Worm (Caenorhabditis elegans) whole organism, mixed stage, embryonic: ENCODE results near the gene C27C12.1.

ENCODE experiments used
- M03D4.4 ChIP-seq: sonication (generic microtip); optimal IDR thresholded peaks from 2 replicates; lab custom pipeline; 2017; ENCODE audit warnings: mild to moderate bottlenecking, missing genetic modification characterization, missing compliant biosample characterization
- bed-3 ChIP-seq: fragments of 200-800 bp; sonication (Bioruptor generic); optimal IDR thresholded peaks from 3 replicates; lab custom pipeline; 2018; ENCODE audit warnings: mild to moderate bottlenecking, missing genetic modification characterization, moderate library complexity, missing compliant biosample characterization
- blmp-1 ChIP-seq: fragments of 150-350 bp; optimal IDR thresholded peaks from 2 replicates; lab custom pipeline; 2014; ENCODE audit warnings: missing biosample characterization, missing genetic modification characterization
- ceh-39 ChIP-seq: fragments of 150-350 bp; optimal IDR thresholded peaks from 2 replicates; lab custom pipeline; 2014; ENCODE audit warnings: missing biosample characterization, missing genetic modification characterization
- ceh-43 ChIP-seq: fragments of 200-800 bp; sonication (Bioruptor generic); optimal IDR thresholded peaks from 2 replicates; lab custom pipeline; 2018; ENCODE audit warnings: mild to moderate bottlenecking, missing genetic modification characterization, moderate library complexity, missing compliant biosample characterization
- ceh-83 ChIP-seq: fragments of 200-800 bp; sonication (Bioruptor generic); optimal IDR thresholded peaks from 2 replicates; lab custom pipeline; 2018; ENCODE audit warnings: mild to moderate bottlenecking, missing genetic modification characterization, missing compliant biosample characterization
- ces-1 ChIP-seq: fragments of 150-350 bp; optimal IDR thresholded peaks from 2 replicates; lab custom pipeline; 2014; ENCODE audit warnings: missing biosample characterization, missing genetic modification reagents, missing genetic modification characterization
- cnd-1 ChIP-seq: fragments of 200-800 bp; sonication (Bioruptor generic); optimal IDR thresholded peaks from 2 replicates; lab custom pipeline; 2018; ENCODE audit warnings: mild to moderate bottlenecking, missing genetic modification characterization, missing compliant biosample characterization
- drap-1 ChIP-seq: fragments of 200-800 bp; sonication (Bioruptor generic); optimal IDR thresholded peaks from 3 replicates; lab custom pipeline; 2018; ENCODE audit warnings: mild to moderate bottlenecking, missing genetic modification characterization, missing compliant biosample characterization
- elt-1 ChIP-seq: sonication (generic microtip); optimal IDR thresholded peaks from 2 replicates; lab custom pipeline; 2017; ENCODE audit warnings: missing genetic modification characterization, mild to moderate bottlenecking, missing compliant biosample characterization, antibody characterized with exemption, moderate library complexity, borderline replicate concordance; ENCODE audit not compliant: insufficient read depth
- elt-3 ChIP-seq: fragments of 150-350 bp; optimal IDR thresholded peaks from 2 replicates; lab custom pipeline; 2014; ENCODE audit warnings: missing biosample characterization, missing genetic modification characterization
- flh-1 ChIP-seq: fragments of 200-800 bp; sonication (Bioruptor generic); optimal IDR thresholded peaks from 2 replicates; lab custom pipeline; 2018; ENCODE audit warnings: mild to moderate bottlenecking, missing genetic modification characterization, moderate library complexity, missing compliant biosample characterization
- ham-2 ChIP-seq: fragments of 200-800 bp; sonication (Bioruptor generic); optimal IDR thresholded peaks from 2 replicates; lab custom pipeline; 2018; ENCODE audit warnings: mild to moderate bottlenecking, missing genetic modification characterization, missing compliant biosample characterization
- hlh-1 ChIP-seq: fragments of 150-350 bp; optimal IDR thresholded peaks from 2 replicates; lab custom pipeline; 2014; ENCODE audit warnings: missing biosample characterization, missing genetic modification reagents, missing genetic modification characterization
- lin-13 ChIP-seq: fragments of 150-350 bp; optimal IDR thresholded peaks from 2 replicates; lab custom pipeline; 2014; ENCODE audit warnings: missing biosample characterization, missing genetic modification characterization
- lin-32 ChIP-seq: fragments of 200-800 bp; sonication (Bioruptor generic); optimal IDR thresholded peaks from 2 replicates; lab custom pipeline; 2018; ENCODE audit warnings: mild to moderate bottlenecking, missing genetic modification characterization, missing compliant biosample characterization
- lsy-2 ChIP-seq: fragments of 150-350 bp; optimal IDR thresholded peaks from 2 replicates; lab custom pipeline; 2014; ENCODE audit warnings: missing biosample characterization, missing genetic modification characterization
- mab-5 ChIP-seq: fragments of 150-350 bp; optimal IDR thresholded peaks from 2 replicates; lab custom pipeline; 2014; ENCODE audit warnings: missing biosample characterization, missing genetic modification characterization
- mep-1 ChIP-seq: fragments of 150-350 bp; optimal IDR thresholded peaks from 2 replicates; lab custom pipeline; 2017; ENCODE audit warnings: missing biosample characterization, missing genetic modification reagents, missing genetic modification characterization, inconsistent platforms
- mls-2 ChIP-seq: sonication (generic microtip); optimal IDR thresholded peaks from 2 replicates; lab custom pipeline; 2016; ENCODE audit warnings: mild to moderate bottlenecking, missing genetic modification characterization, moderate library complexity, missing compliant biosample characterization
- nhr-12 ChIP-seq: fragments of 150-350 bp; optimal IDR thresholded peaks from 2 replicates; lab custom pipeline; 2014; ENCODE audit warnings: missing biosample characterization, missing genetic modification characterization
- nhr-2 ChIP-seq: fragments of 150-350 bp; optimal IDR thresholded peaks from 2 replicates; lab custom pipeline; 2014; ENCODE audit warnings: missing biosample characterization, missing genetic modification characterization
- nhr-237 ChIP-seq: fragments of 150-350 bp; optimal IDR thresholded peaks from 2 replicates; lab custom pipeline; 2014; ENCODE audit warnings: missing biosample characterization, missing genetic modification characterization
- nhr-28 ChIP-seq: fragments of 150-350 bp; optimal IDR thresholded peaks from 2 replicates; lab custom pipeline; 2014; ENCODE audit warnings: missing biosample characterization, missing genetic modification characterization
- nhr-76 ChIP-seq: sonication (generic microtip); optimal IDR thresholded peaks from 2 replicates; lab custom pipeline; 2017; ENCODE audit warnings: missing biosample characterization, missing genetic modification characterization
- pha-4 ChIP-seq: fragments of 150-350 bp; optimal IDR thresholded peaks from 2 replicates; lab custom pipeline; 2018; ENCODE audit warnings: missing biosample characterization, missing genetic modification reagents, missing genetic modification characterization
- sem-2 ChIP-seq: fragments of 200-800 bp; sonication (Bioruptor generic); optimal IDR thresholded peaks from 2 replicates; lab custom pipeline; 2018; ENCODE audit warnings: mild to moderate bottlenecking, missing genetic modification characterization, missing compliant biosample characterization
- snpc-4 ChIP-seq: fragments of 150-350 bp; optimal IDR thresholded peaks from 2 replicates; lab custom pipeline; 2014; ENCODE audit warnings: missing biosample characterization, missing genetic modification characterization
- tbx-8 ChIP-seq: fragments of 200-800 bp; sonication (Bioruptor generic); optimal IDR thresholded peaks from 2 replicates; lab custom pipeline; 2018; ENCODE audit warnings: mild to moderate bottlenecking, missing genetic modification characterization, moderate library complexity, missing compliant biosample characterization
- unc-120 ChIP-seq: sonication (generic microtip); optimal IDR thresholded peaks from 2 replicates; lab custom pipeline; 2017; ENCODE audit warnings: missing genetic modification characterization, missing compliant biosample characterization; ENCODE audit not compliant: poor library complexity, severe bottlenecking
- unc-62 ChIP-seq: fragments of 150-350 bp; optimal IDR thresholded peaks from 2 replicates; lab custom pipeline; 2014; ENCODE audit warnings: missing biosample characterization, missing genetic modification reagents, missing genetic modification characterization
- zip-8 ChIP-seq: fragments of 150-350 bp; optimal IDR thresholded peaks from 2 replicates; lab custom pipeline; 2014; ENCODE audit warnings: missing biosample characterization, missing genetic modification characterization
- ztf-11 ChIP-seq: fragments of 150-350 bp; optimal IDR thresholded peaks from 2 replicates; lab custom pipeline; 2014; ENCODE audit warnings: missing biosample characterization, missing genetic modification characterization

C27C12.1 gene

DNA sequence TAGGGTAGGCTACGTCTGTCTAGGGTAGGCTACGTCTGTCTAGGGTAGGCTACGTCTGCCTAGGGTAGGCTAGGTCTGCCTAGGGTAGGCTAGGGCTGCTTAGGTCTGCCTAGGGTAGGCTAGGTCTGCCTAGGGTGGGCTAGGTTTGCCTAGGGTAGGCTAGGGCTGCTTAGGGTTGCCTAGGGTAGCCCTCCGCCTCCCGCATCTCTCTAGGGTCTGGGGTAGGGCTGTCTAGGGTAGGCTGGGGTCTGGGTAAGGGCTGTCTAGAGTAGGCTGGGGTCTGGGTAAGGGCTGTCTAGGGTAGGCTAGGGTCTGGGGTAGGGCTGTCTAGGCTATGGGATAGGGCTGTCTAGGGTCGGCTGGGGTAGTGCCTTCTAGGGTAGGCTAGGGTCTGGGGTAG, 24.1 kb upstream of the C27C12.1 start:
- TF ChIP-seq flh-1 (GFP tag; lab: Kevin White, UChicago) = no peak
- peak; percentile 41 for TF ChIP-seq ceh-83 (GFP tag; lab: Kevin White, UChicago)

ce11 chrX:14875668-14876067, 22.1 kb upstream of the C27C12.1 start, which contains the start of gene sssh-1:
Gene sssh-1 (plus strand): TSS chrX:14875968.
- TF ChIP-seq snpc-4 (tag; lab: Kevin White, UChicago) (no peak), ceh-83 (GFP tag; lab: Kevin White, UChicago) (no peak), drap-1 (no peak), nhr-237 (tag; lab: Kevin White, UChicago) (no peak), unc-120 (tag; lab: Kevin White, UChicago) (no peak), sem-2 (GFP tag; lab: Kevin White, UChicago) (no peak), zip-8 (tag; lab: Kevin White, UChicago) (no peak), pha-4 (no peak), tbx-8 (GFP tag; lab: Kevin White, UChicago) (no peak), mab-5 (no peak), lin-13 (tag; lab: Kevin White, UChicago) (no peak), nhr-2 (no peak), elt-1 (no peak), ham-2 (GFP tag; lab: Kevin White, UChicago) (no peak)

ce11 chrX:14872817-14873469, 19.4 kb upstream of the C27C12.1 start, which contains the start of gene F31F6.3:
Gene F31F6.3 (minus strand): TSS chrX:14872867.
- TF ChIP-seq cnd-1 (tag; lab: Kevin White, UChicago) = no peak
- TF ChIP-seq lsy-2 (tag; lab: Kevin White, UChicago) = no peak
- TF ChIP-seq ztf-11 (tag; lab: Kevin White, UChicago) = no peak

- TF ChIP-seq nhr-2 (no peak), blmp-1 (no peak), ceh-39 (no peak), snpc-4 (tag; lab: Kevin White, UChicago) (no peak), zip-8 (tag; lab: Kevin White, UChicago) (no peak), hlh-1 (tag; lab: Kevin White, UChicago) (no peak), lsy-2 (tag; lab: Kevin White, UChicago) (no peak), pha-4 (no peak), nhr-12 (tag; lab: Kevin White, UChicago) (no peak), mls-2 (tag; lab: Kevin White, UChicago) (no peak)
These were observed 18.2 kb upstream of the C27C12.1 start, which contains the start of gene F31F6.2 for ce11 chrX:14871780-14872179. Gene F31F6.2 (minus strand): TSS chrX:14871880.

DNA sequence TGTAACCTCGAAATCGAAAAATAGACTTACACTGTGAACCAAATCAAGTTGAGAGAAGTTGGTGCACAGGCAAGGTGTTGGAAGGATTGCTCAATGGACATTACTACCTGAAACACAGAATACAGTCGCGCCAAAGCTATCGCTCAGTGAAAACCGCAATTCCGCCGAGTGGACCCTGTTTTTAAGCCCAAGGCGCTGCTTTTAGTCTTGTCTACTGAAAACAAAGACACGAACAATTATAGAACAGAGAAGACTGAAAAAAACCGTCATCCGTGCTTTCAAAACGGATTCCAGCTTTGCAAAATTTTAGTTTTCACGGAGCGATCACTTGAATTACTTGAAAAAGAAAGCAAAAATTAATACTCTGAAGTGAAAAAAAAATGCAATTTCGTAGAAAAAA, 14.6 kb upstream of the C27C12.1 start, which contains the start of gene F31F6.1:
TSS of gene F31F6.1 (minus strand) at position 101 of the 400 bp plus-strand sequence.
- no peak for TF ChIP-seq M03D4.4 (tag; lab: Kevin White, UChicago)

DNA sequence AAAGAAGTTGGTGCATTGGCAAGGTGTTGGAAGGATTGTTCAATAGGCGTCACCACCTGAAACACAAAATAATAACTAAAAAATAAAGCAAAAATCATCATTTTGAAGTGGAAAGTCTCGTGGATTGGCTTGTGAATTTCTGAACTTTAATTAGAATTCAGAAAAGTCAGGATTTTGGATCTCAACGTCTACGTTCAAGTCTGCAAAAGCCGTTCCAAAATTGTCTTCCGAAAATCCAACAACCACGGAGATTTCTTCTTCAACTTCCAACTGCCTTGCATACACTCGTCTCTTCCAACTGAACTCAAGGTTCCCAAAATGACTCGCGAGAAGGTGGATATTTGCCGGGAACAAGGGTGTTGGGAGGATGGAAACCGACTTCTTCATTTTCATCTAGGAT, 12.2 kb upstream of the C27C12.1 start, which contains the start of gene C27C12.3:
TSS of gene C27C12.3 (minus strand) at position 101 of the 400 bp plus-strand sequence.
- no peak for TF ChIP-seq ces-1 (GFP tag; lab: Kevin White, UChicago)
- no peak for TF ChIP-seq unc-62 (GFP tag; lab: Kevin White, UChicago)
- no peak for TF ChIP-seq ham-2 (GFP tag; lab: Kevin White, UChicago)
- TF ChIP-seq unc-120 (tag; lab: Kevin White, UChicago) = no peak
- TF ChIP-seq nhr-76 = no peak
- TF ChIP-seq mab-5 = no peak
- no peak for TF ChIP-seq cnd-1 (tag; lab: Kevin White, UChicago)
- TF ChIP-seq hlh-1 (tag; lab: Kevin White, UChicago) = no peak
- no peak for TF ChIP-seq flh-1 (GFP tag; lab: Kevin White, UChicago)
- TF ChIP-seq elt-3 (tag; lab: Kevin White, UChicago) = no peak
- TF ChIP-seq ceh-43 (GFP tag; lab: Kevin White, UChicago) = no peak
- TF ChIP-seq lin-32 (GFP tag; lab: Kevin White, UChicago) = no peak
- TF ChIP-seq blmp-1 = no peak
- no peak for TF ChIP-seq nhr-28
- no peak for TF ChIP-seq zip-8 (tag; lab: Kevin White, UChicago)
- TF ChIP-seq tbx-8 (GFP tag; lab: Kevin White, UChicago) = no peak
- TF ChIP-seq nhr-237 (tag; lab: Kevin White, UChicago) = no peak
- TF ChIP-seq ztf-11 (tag; lab: Kevin White, UChicago) = no peak
- no peak for TF ChIP-seq mep-1
- no peak for TF ChIP-seq bed-3 (GFP tag; lab: Kevin White, UChicago)
